Worm (Caenorhabditis elegans) whole organism, mixed stage, embryonic: ENCODE data around the gene nkat-3.

ENCODE experiments used
- bed-3 ChIP-seq: fragments of 200-800 bp; sonication (Bioruptor generic); optimal IDR thresholded peaks from 3 replicates; lab custom pipeline; 2018; ENCODE audit warnings: mild to moderate bottlenecking, missing genetic modification characterization, moderate library complexity, missing compliant biosample characterization
- blmp-1 ChIP-seq: fragments of 150-350 bp; optimal IDR thresholded peaks from 2 replicates; lab custom pipeline; 2014; ENCODE audit warnings: missing biosample characterization, missing genetic modification characterization
- ceh-39 ChIP-seq: fragments of 150-350 bp; optimal IDR thresholded peaks from 2 replicates; lab custom pipeline; 2014; ENCODE audit warnings: missing biosample characterization, missing genetic modification characterization
- ceh-43 ChIP-seq: fragments of 200-800 bp; sonication (Bioruptor generic); optimal IDR thresholded peaks from 2 replicates; lab custom pipeline; 2018; ENCODE audit warnings: mild to moderate bottlenecking, missing genetic modification characterization, moderate library complexity, missing compliant biosample characterization
- ceh-83 ChIP-seq: fragments of 200-800 bp; sonication (Bioruptor generic); optimal IDR thresholded peaks from 2 replicates; lab custom pipeline; 2018; ENCODE audit warnings: mild to moderate bottlenecking, missing genetic modification characterization, missing compliant biosample characterization
- ces-1 ChIP-seq: fragments of 150-350 bp; optimal IDR thresholded peaks from 2 replicates; lab custom pipeline; 2014; ENCODE audit warnings: missing biosample characterization, missing genetic modification reagents, missing genetic modification characterization
- cnd-1 ChIP-seq: fragments of 200-800 bp; sonication (Bioruptor generic); optimal IDR thresholded peaks from 2 replicates; lab custom pipeline; 2018; ENCODE audit warnings: mild to moderate bottlenecking, missing genetic modification characterization, missing compliant biosample characterization
- drap-1 ChIP-seq: fragments of 200-800 bp; sonication (Bioruptor generic); optimal IDR thresholded peaks from 3 replicates; lab custom pipeline; 2018; ENCODE audit warnings: mild to moderate bottlenecking, missing genetic modification characterization, missing compliant biosample characterization
- elt-3 ChIP-seq: fragments of 150-350 bp; optimal IDR thresholded peaks from 2 replicates; lab custom pipeline; 2014; ENCODE audit warnings: missing biosample characterization, missing genetic modification characterization
- flh-1 ChIP-seq: fragments of 200-800 bp; sonication (Bioruptor generic); optimal IDR thresholded peaks from 2 replicates; lab custom pipeline; 2018; ENCODE audit warnings: mild to moderate bottlenecking, missing genetic modification characterization, moderate library complexity, missing compliant biosample characterization
- ham-2 ChIP-seq: fragments of 200-800 bp; sonication (Bioruptor generic); optimal IDR thresholded peaks from 2 replicates; lab custom pipeline; 2018; ENCODE audit warnings: mild to moderate bottlenecking, missing genetic modification characterization, missing compliant biosample characterization
- hlh-1 ChIP-seq: fragments of 150-350 bp; optimal IDR thresholded peaks from 2 replicates; lab custom pipeline; 2014; ENCODE audit warnings: missing biosample characterization, missing genetic modification reagents, missing genetic modification characterization
- lin-13 ChIP-seq: fragments of 150-350 bp; optimal IDR thresholded peaks from 2 replicates; lab custom pipeline; 2014; ENCODE audit warnings: missing biosample characterization, missing genetic modification characterization
- lin-32 ChIP-seq: fragments of 200-800 bp; sonication (Bioruptor generic); optimal IDR thresholded peaks from 2 replicates; lab custom pipeline; 2018; ENCODE audit warnings: mild to moderate bottlenecking, missing genetic modification characterization, missing compliant biosample characterization
- mab-5 ChIP-seq: fragments of 150-350 bp; optimal IDR thresholded peaks from 2 replicates; lab custom pipeline; 2014; ENCODE audit warnings: missing biosample characterization, missing genetic modification characterization
- mls-2 ChIP-seq: sonication (generic microtip); optimal IDR thresholded peaks from 2 replicates; lab custom pipeline; 2016; ENCODE audit warnings: mild to moderate bottlenecking, missing genetic modification characterization, moderate library complexity, missing compliant biosample characterization
- nhr-2 ChIP-seq: fragments of 150-350 bp; optimal IDR thresholded peaks from 2 replicates; lab custom pipeline; 2014; ENCODE audit warnings: missing biosample characterization, missing genetic modification characterization
- nhr-237 ChIP-seq: fragments of 150-350 bp; optimal IDR thresholded peaks from 2 replicates; lab custom pipeline; 2014; ENCODE audit warnings: missing biosample characterization, missing genetic modification characterization
- nhr-28 ChIP-seq: fragments of 150-350 bp; optimal IDR thresholded peaks from 2 replicates; lab custom pipeline; 2014; ENCODE audit warnings: missing biosample characterization, missing genetic modification characterization
- pha-4 ChIP-seq: fragments of 150-350 bp; optimal IDR thresholded peaks from 2 replicates; lab custom pipeline; 2018; ENCODE audit warnings: missing biosample characterization, missing genetic modification reagents, missing genetic modification characterization
- snpc-4 ChIP-seq: fragments of 150-350 bp; optimal IDR thresholded peaks from 2 replicates; lab custom pipeline; 2014; ENCODE audit warnings: missing biosample characterization, missing genetic modification characterization
- sptf-1 ChIP-seq: sonication (generic microtip); optimal IDR thresholded peaks from 2 replicates; lab custom pipeline; 2017; ENCODE audit warnings: mild to moderate bottlenecking, missing genetic modification characterization, moderate library complexity, missing compliant biosample characterization
- unc-120 ChIP-seq: sonication (generic microtip); optimal IDR thresholded peaks from 2 replicates; lab custom pipeline; 2017; ENCODE audit warnings: missing genetic modification characterization, missing compliant biosample characterization; ENCODE audit not compliant: poor library complexity, severe bottlenecking
- unc-39 ChIP-seq: fragments of 150-350 bp; optimal IDR thresholded peaks from 2 replicates; lab custom pipeline; 2014; ENCODE audit warnings: missing biosample characterization, missing genetic modification characterization
- unc-62 ChIP-seq: fragments of 150-350 bp; optimal IDR thresholded peaks from 2 replicates; lab custom pipeline; 2014; ENCODE audit warnings: missing biosample characterization, missing genetic modification reagents, missing genetic modification characterization
- zip-8 ChIP-seq: fragments of 150-350 bp; optimal IDR thresholded peaks from 2 replicates; lab custom pipeline; 2014; ENCODE audit warnings: missing biosample characterization, missing genetic modification characterization
- ztf-11 ChIP-seq: fragments of 150-350 bp; optimal IDR thresholded peaks from 2 replicates; lab custom pipeline; 2014; ENCODE audit warnings: missing biosample characterization, missing genetic modification characterization

nkat-3 gene

DNA sequence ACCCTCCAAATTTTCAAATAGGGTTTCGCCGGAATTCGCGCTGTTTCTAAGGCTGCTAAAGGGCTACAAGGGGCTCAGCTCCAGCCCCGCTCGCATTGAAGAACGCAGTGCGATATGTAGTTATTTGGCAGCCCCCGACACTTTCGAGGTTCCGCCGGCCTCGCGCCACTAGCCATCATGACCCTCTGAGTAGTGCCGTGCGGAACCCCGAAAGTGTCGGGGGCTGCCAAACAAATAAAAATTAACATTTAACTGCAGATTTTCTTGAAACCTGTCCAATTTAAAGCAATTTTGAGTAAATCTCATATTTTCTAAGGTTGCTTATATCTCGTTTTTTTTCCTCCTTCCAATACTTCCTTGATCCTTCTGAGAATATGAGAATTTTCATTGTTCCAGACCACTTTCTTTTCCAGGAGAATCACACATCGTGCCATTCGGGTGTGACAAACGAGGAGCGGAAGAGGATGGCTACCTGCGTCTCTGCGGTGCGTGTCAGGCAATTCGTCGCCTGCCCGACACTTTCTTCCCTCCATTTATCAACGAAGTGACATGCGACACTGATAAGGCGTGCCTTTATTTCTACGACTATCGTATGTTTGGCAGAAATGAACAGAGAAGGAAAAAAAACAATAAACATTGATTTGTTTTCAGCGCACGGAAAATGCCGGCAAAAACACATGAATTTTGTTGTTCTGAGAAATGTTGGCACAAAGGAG is 17.7 kb upstream of the nkat-3 start:
- TF ChIP-seq drap-1 (GFP tag; lab: Kevin White, UChicago), result no peak
- no peak for TF ChIP-seq sptf-1 (tag; lab: Kevin White, UChicago)
- no peak for TF ChIP-seq unc-120 (tag; lab: Kevin White, UChicago)
- TF ChIP-seq lin-32 (GFP tag; lab: Kevin White, UChicago), result no peak

DNA sequence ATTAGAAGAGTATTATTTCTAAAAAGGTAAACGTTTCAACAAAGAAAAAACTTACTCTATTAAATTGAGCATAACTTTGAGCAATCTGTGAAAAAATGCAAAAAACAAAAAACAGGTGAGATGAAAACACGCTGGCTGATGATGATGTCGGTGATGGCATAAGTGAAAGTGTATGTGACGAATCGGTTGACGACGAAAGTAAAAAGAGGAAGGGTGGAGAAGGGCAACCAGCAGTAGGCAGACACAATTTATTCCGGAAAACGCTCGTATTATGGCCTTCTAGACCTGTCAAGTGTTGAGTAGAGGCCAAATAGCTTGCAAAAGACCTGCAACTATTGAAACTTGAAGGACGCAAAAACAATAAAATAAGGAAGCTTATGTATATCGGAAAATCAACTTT is 13.6 kb upstream of the nkat-3 start, which contains the start of gene nas-13:
Gene nas-13, minus strand, starts transcription at position 323 of the 400 bp plus-strand sequence.
- TF ChIP-seq blmp-1 (peak; percentile 20), nhr-237 (tag; lab: Kevin White, UChicago) (no peak)

DNA sequence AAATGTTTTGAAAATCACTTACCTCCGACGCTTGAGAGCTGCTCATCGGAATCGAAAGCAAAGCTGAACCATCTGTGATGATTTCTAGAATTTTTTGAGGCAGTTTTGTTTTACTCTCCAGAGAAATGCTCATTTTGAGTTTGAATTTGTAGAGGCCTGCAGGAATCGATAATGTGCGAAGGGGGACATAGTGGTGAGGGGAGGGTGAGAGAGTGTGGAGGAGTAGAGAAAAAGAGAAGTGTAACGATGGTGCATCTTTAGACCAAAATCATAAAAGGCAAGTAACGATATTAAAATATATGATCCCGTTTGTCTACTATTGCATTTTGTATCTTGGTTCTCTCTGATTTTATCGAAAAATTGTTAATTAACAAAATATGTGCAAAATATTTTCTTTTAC is 10.5 kb upstream of the nkat-3 start, which contains the start of gene blos-8:
Gene blos-8, minus strand, starts transcription at position 216 of the 400 bp plus-strand sequence.
- TF ChIP-seq mab-5, result no peak
- TF ChIP-seq ces-1 (GFP tag; lab: Kevin White, UChicago), result peak; percentile 66
- TF ChIP-seq lin-13 (tag; lab: Kevin White, UChicago), result no peak
- TF ChIP-seq pha-4 (tag; lab: Kevin White, UChicago), result no peak

DNA sequence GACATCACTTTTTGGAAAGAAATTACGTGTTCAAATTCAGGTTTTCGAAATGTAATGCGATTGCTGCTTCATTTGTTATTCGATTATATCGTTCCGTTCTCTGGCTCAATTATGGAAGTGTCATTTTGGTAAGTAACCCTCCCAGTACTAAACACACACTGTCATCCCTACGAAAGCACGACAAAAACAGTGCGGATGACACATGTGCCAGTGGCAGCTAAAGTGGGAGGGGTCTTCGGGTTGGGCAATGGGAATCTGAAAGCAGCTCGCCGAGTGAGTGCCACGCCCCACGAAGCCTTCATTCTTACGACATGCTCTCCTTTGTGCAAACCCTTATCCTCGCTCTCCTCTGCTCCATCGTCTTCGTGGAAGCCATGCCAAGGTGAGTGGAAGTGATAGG is 8.0 kb upstream of the nkat-3 start, which contains the start of gene flp-32:
Gene flp-32, plus strand, starts transcription at position 301 of the 400 bp plus-strand sequence.
- TF ChIP-seq nhr-28 (tag; lab: Kevin White, UChicago) (no peak), sptf-1 (tag; lab: Kevin White, UChicago) (no peak), bed-3 (GFP tag; lab: Kevin White, UChicago) (no peak), snpc-4 (tag; lab: Kevin White, UChicago) (no peak), ceh-83 (GFP tag; lab: Kevin White, UChicago) (no peak), mls-2 (no peak), ceh-43 (GFP tag; lab: Kevin White, UChicago) (no peak), pha-4 (tag; lab: Kevin White, UChicago) (no peak)

DNA sequence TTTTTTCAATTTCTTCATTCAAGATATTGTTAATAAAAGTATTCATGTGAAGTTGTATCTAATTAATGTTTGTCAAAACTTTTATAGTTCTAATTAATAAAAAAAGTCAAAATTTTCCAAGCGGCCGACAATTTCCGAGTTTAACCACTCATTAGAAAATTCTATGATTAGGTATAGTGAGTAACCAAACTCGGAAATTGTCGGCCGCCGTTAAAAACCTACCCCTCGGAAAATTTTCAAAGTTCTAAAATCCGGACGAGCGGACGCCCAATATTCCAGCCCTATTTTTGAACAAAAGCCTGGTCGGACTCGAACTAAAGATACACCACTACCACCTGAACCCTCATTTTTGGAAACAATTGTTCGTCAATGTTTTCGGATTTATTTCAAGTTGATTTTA is 6.6 kb upstream of the nkat-3 start:
- TF ChIP-seq cnd-1, result no peak
- no peak for TF ChIP-seq nhr-2
- TF ChIP-seq ztf-11, result no peak
- no peak for TF ChIP-seq pha-4 (tag; lab: Kevin White, UChicago)
- TF ChIP-seq unc-62 (GFP tag; lab: Kevin White, UChicago), result no peak

DNA sequence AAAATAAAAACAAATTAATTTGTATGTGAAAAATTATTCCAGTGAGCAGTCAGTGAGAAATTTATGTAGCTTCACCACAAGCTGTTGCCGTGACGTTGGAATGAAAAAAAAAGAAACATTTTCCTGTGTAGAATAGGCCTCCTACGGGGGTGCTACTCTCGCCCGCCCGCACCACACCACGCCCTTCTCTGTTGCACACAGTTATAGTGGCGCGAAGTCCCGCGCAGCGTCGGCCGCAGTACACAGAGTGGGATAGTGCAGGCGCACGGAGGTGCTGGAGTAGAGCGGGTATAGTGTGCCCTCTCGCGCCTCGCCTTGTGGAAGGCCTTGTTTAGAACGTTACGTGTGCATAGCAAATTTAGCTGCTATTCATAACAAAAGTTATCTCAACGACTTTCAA is 2.8 kb upstream of the nkat-3 start:
- TF ChIP-seq zip-8 (tag; lab: Kevin White, UChicago) (no peak), blmp-1 (no peak), unc-39 (tag; lab: Kevin White, UChicago) (no peak), nhr-237 (tag; lab: Kevin White, UChicago) (no peak), ztf-11 (no peak), ceh-43 (GFP tag; lab: Kevin White, UChicago) (no peak), nhr-28 (tag; lab: Kevin White, UChicago) (no peak), flh-1 (GFP tag; lab: Kevin White, UChicago) (no peak), ham-2 (GFP tag; lab: Kevin White, UChicago) (no peak)
- TF ChIP-seq, all 35 proteins: peak for 0

DNA sequence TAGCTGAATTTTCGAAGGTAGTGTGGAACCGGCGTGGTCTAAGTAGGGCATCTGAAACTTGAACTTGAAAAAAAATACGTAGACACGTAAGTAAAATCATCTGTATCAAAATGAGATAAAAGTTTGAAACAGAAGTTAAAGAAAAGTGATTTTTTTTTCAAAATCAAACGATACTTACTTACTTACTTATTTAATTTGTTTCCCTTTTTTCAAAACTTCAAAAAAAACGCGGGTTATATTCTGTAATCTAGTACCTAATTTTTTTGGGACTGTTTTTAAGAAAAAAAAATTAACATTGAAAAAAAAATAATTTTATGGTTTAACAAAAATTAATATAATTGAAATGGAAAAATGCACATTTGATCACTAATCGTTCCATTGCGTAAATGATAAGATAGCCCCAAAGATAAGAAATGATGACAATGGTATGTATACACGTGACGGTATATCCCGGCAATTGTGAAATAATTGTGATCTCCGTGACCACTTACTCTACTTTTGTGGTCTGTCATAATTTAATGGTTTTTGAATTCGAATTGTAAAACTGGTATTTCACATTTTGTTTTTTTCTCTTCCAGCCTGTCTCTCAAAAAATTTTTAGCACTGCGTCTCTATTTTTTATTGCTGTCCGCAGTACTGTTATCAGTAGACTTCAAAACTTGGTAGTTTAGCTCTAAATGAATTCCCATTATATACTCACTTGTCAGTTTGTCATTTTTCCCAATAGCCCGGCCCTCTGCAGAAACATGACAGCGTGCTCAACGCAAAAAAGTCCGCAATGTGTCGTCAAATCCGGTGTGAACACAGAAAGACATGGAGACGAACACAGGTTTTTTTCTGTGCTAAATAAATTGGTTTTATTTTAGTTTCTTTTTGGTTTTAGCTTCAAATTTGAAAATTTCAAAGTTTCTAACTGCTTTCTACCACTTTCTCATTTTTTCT is 516 bp upstream of the nkat-3 start, which contains the start of gene mocs-1:
Gene mocs-1, minus strand, starts transcription at position 51 of the 942 bp plus-strand sequence.
- TF ChIP-seq flh-1 (GFP tag; lab: Kevin White, UChicago), result no peak
- no peak for TF ChIP-seq ham-2 (GFP tag; lab: Kevin White, UChicago)
- TF ChIP-seq drap-1 (GFP tag; lab: Kevin White, UChicago), result no peak
- TF ChIP-seq lin-13 (tag; lab: Kevin White, UChicago), result no peak
- TF ChIP-seq hlh-1 (tag; lab: Kevin White, UChicago), result no peak
- no peak for TF ChIP-seq nhr-2
- no peak for TF ChIP-seq ceh-39 (tag; lab: Kevin White, UChicago)
- peak; percentile 35 for TF ChIP-seq elt-3 (tag; lab: Kevin White, UChicago)
